Worm (Caenorhabditis elegans) whole organism, early embryonic: ENCODE results near the gene fbxa-42.

ENCODE experiments used
- B0310.2 ChIP-seq: sonication (generic microtip); optimal IDR thresholded peaks from 2 replicates; lab custom pipeline; 2016; ENCODE audit warnings: mild to moderate bottlenecking, missing genetic modification characterization, missing compliant biosample characterization
- F13C5.2 ChIP-seq: sonication (generic microtip); optimal IDR thresholded peaks from 2 replicates; lab custom pipeline; 2017; ENCODE audit warnings: mild to moderate bottlenecking, missing genetic modification characterization, inconsistent platforms, missing compliant biosample characterization
- aly-1 ChIP-seq: sonication (generic microtip); optimal IDR thresholded peaks from 2 replicates; lab custom pipeline; 2016; ENCODE audit warnings: missing genetic modification characterization, missing compliant biosample characterization
- ama-1 ChIP-seq: fragments of 150-350 bp; optimal IDR thresholded peaks from 2 replicates; lab custom pipeline; 2014
- ceh-13 ChIP-seq: fragments of 200-800 bp; sonication (Bioruptor generic); optimal IDR thresholded peaks from 2 replicates; lab custom pipeline; 2018; ENCODE audit warnings: mild to moderate bottlenecking, missing genetic modification characterization, missing compliant biosample characterization
- ceh-36 ChIP-seq: sonication (generic microtip); optimal IDR thresholded peaks from 2 replicates; lab custom pipeline; 2016; ENCODE audit warnings: missing genetic modification characterization, inconsistent platforms, missing compliant biosample characterization
- ets-7 ChIP-seq: sonication (generic microtip); optimal IDR thresholded peaks from 2 replicates; lab custom pipeline; 2016; ENCODE audit warnings: missing genotype, missing genetic modification characterization, missing compliant biosample characterization
- flt-1 ChIP-seq: fragments of 200-800 bp; sonication (Bioruptor generic); IDR thresholded peaks from 2 replicates; pipeline ENCODE4 v1.3.6; 2022; ENCODE audit warnings: missing genetic modification characterization, missing compliant biosample characterization
- hmbx-1 ChIP-seq: sonication (generic microtip); optimal IDR thresholded peaks from 2 replicates; lab custom pipeline; 2016; ENCODE audit warnings: mild to moderate bottlenecking, missing genetic modification characterization, missing compliant biosample characterization
- hmg-4 ChIP-seq: fragments of 200-800 bp; sonication (Bioruptor generic); optimal IDR thresholded peaks from 2 replicates; lab custom pipeline; 2018; ENCODE audit warnings: mild to moderate bottlenecking, missing genetic modification characterization, missing compliant biosample characterization
- hnd-1 ChIP-seq: sonication (generic microtip); optimal IDR thresholded peaks from 2 replicates; lab custom pipeline; 2016; ENCODE audit warnings: missing genetic modification characterization, missing compliant biosample characterization
- pes-1 ChIP-seq: fragments of 200-800 bp; sonication (Bioruptor generic); IDR thresholded peaks from 2 replicates; pipeline ENCODE4 v1.3.6; 2022; ENCODE audit warnings: missing genetic modification reagents, missing genetic modification characterization, missing compliant biosample characterization
- scrt-1 ChIP-seq: fragments of 200-800 bp; sonication (Bioruptor generic); IDR thresholded peaks from 2 replicates; pipeline ENCODE4 v1.3.6; 2022; ENCODE audit warnings: missing genetic modification characterization, missing compliant biosample characterization
- sea-1 ChIP-seq: fragments of 200-800 bp; sonication (Bioruptor generic); conservative IDR thresholded peaks from 2 replicates; pipeline ENCODE4 v1.3.6; 2022; ENCODE audit warnings: missing genetic modification characterization, missing compliant biosample characterization
- tbx-11 ChIP-seq: fragments of 200-800 bp; sonication (Bioruptor generic); IDR thresholded peaks from 2 replicates; pipeline ENCODE4 v1.3.6; 2022; ENCODE audit warnings: missing genetic modification characterization, missing compliant biosample characterization
- tbx-37 ChIP-seq: fragments of 200-800 bp; sonication (Bioruptor generic); conservative IDR thresholded peaks from 2 replicates; pipeline ENCODE4 v1.3.6; 2022; ENCODE audit warnings: missing genetic modification reagents, missing genetic modification characterization, missing compliant biosample characterization
- tra-4 ChIP-seq: sonication (generic microtip); optimal IDR thresholded peaks from 2 replicates; lab custom pipeline; 2017; ENCODE audit warnings: missing genetic modification characterization, missing compliant biosample characterization

The fbxa-42 gene

DNA sequence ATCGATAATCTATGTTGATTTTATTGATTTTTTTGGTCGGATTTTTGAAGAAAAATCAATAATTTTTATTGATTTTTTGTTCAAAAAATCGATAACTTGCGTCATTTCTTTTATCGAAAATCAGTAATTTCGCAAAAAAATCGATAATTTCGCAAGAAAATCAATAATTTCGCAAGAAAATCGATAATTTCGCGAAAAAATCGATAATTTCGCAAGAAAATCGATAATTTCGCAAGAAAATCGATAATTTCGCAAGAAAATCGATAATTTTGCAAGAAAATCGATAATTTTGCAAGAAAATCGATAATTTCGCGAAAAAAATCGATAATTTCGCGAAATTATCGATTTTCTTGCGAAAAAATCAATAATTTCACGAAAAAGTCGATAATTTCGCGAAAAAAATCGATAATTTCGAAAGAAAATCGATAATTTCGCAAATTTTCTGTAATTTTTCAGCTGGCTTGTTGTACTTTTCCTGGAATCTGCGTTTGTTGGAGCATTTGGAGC lies 22.1 kb upstream of the fbxa-42 start:
- TF ChIP-seq ceh-13 (no peak), tbx-11 (GFP tag; lab: Robert Waterston, UW) (no peak), hnd-1 (tag; lab: Kevin White, UChicago) (no peak), ama-1 (lab: Kevin White, UChicago) (no peak)

DNA sequence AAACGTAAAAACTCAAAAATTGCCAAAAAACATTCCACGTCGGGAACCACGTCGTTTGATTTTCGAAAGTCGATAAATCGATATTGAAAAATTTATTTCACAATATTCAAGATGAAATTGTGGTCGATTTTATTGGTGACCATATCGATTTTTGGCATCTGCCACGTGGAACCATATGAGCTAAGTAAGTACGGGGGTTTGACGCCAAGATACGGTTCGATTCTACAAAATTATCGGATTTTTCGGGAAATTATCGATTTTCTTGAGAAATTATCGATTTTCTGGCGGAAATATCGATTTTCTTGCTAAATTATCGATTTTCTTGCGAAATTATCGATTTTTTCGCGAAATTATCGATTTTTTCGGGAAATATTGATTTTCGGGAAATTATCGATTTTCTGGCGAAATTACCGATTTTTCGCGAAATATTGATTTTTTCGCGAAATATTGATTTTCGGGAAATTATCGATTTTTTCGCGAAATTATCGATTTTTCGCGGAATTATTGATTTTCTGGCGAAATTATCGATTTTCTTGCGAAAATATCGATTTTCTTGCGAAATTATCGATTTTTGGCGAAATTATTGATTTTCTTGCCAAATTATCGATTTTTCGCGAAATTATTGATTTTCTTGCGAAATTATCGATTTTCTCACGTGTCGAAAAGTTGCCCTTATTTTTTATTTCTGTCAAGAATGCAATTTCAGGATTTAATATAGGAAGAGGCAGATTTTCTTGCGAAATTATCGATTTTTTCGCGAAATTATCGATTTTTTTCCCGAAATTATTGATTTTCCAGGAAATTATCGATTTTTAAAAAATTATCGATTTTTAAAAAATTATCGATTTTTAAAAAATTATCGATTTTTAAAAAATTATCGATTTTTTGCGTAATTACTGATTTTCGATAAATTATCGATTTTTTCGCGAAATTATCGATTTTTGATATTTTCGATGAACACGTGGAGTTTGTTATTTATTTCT lies 21.0 kb upstream of the fbxa-42 start, which contains the start of gene Y54F10BM.3:
Gene Y54F10BM.3 (plus strand): TSS at position 51 of the 983 bp plus-strand sequence.
- TF ChIP-seq ceh-36 (tag; lab: Kevin White, UChicago) (no peak), F13C5.2 (no peak), sea-1 (GFP tag; lab: Robert Waterston, UW) (no peak), ceh-13 (no peak), hnd-1 (tag; lab: Kevin White, UChicago) (no peak), ets-7 (tag; lab: Kevin White, UChicago) (no peak), tbx-11 (GFP tag; lab: Robert Waterston, UW) (no peak), hmbx-1 (no peak), hmg-4 (GFP tag; lab: Kevin White, UChicago) (no peak), aly-1 (no peak), ama-1 (lab: Kevin White, UChicago) (no peak), pes-1 (no peak), tbx-37 (GFP tag; lab: Robert Waterston, UW) (no peak), scrt-1 (no peak), flt-1 (GFP tag; lab: Robert Waterston, UW) (no peak), B0310.2 (no peak), tra-4 (tag; lab: Kevin White, UChicago) (no peak)

DNA sequence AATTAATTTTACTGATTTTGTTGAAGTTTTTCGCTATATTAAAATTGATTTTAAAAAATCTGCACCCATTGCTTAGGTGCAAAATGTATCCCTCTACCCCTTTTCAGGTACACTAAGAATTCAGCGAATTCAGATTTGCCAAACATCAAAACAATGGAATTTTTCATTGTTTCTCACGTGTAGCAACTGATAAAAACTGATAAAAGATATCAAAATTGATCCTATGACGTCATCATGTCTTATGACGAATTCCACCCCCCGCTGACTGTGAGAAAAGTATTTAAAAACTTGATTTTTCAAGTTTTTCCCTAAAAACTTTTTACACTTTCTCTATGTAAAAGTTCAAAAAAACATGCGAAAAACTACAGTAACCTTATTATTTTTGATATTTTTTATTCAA lies 19.3 kb upstream of the fbxa-42 start, which contains the start of gene Y54F10BM.22:
Gene Y54F10BM.22 (plus strand): TSS at position 331 of the 400 bp plus-strand sequence.
- TF ChIP-seq ets-7 (tag; lab: Kevin White, UChicago) (no peak), ceh-13 (no peak), tbx-11 (GFP tag; lab: Robert Waterston, UW) (no peak)

DNA sequence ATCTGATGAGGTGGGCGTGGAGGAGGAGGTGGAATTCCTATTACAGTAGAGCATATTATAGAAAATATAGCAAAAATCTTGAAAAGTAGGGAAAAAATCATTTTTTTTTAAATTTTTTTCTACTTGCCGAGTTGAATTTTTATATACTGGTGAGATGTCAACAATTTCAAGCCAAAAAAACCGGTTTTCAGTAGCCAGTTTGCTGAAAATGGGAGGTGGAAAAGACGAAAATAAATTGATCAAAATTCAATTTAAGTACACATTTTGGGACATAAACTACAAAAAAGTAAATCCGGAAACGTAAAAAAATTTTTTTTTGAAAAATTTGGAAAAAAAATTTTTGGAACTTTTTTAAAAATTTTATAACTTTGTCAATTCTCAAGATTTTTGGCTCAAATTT lies 18.2 kb upstream of the fbxa-42 start, which contains the start of gene Y54F10BM.23:
Gene Y54F10BM.23 (minus strand): TSS at position 101 of the 400 bp plus-strand sequence.
- TF ChIP-seq hmbx-1 (no peak), tbx-11 (GFP tag; lab: Robert Waterston, UW) (no peak), ceh-13 (no peak), F13C5.2 (no peak), hmg-4 (GFP tag; lab: Kevin White, UChicago) (no peak), ets-7 (tag; lab: Kevin White, UChicago) (no peak)

- TF ChIP-seq hmbx-1 (no peak), F13C5.2 (no peak), ets-7 (tag; lab: Kevin White, UChicago) (no peak), scrt-1 (no peak), hmg-4 (GFP tag; lab: Kevin White, UChicago) (no peak), tbx-37 (GFP tag; lab: Robert Waterston, UW) (no peak), pes-1 (no peak), aly-1 (no peak), tbx-11 (GFP tag; lab: Robert Waterston, UW) (no peak), B0310.2 (no peak)
These were observed 15.6 kb upstream of the fbxa-42 start, which contains the start of gene Y54F10BM.21 for ce11 chrIII:2276842-2277241. TSS of gene Y54F10BM.21 (plus strand) at chrIII:2277142.

DNA sequence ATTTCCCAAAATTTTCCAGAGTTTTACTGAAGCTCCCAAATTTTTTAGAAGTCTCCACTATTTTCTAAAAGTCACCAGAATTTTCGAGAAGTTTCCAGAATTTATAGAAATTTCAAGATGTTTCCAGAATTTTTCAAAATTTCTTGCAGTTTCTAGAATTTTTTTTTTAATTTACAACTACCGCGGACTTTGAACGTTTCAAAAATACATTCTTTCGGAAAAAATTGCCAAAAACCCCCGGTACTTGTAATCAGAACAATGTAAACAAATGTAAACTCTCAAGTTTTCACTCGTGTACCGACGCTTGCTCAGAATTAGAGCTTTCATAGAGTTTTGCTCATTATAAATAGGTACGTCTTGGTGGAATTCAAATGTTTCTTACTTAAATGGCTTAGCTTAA lies 11.5 kb upstream of the fbxa-42 start, which contains the start of gene fbxa-39:
Gene fbxa-39 (plus strand): TSS at position 301 of the 400 bp plus-strand sequence.
- TF ChIP-seq tra-4 (tag; lab: Kevin White, UChicago) (no peak), B0310.2 (no peak), hmbx-1 (no peak), ceh-13 (no peak), sea-1 (GFP tag; lab: Robert Waterston, UW) (no peak), ets-7 (tag; lab: Kevin White, UChicago) (no peak), hnd-1 (tag; lab: Kevin White, UChicago) (no peak), aly-1 (no peak), hmg-4 (GFP tag; lab: Kevin White, UChicago) (no peak), ama-1 (lab: Kevin White, UChicago) (no peak), tbx-11 (GFP tag; lab: Robert Waterston, UW) (no peak), flt-1 (GFP tag; lab: Robert Waterston, UW) (no peak), F13C5.2 (no peak), scrt-1 (no peak), tbx-37 (GFP tag; lab: Robert Waterston, UW) (no peak), pes-1 (no peak), ceh-36 (tag; lab: Kevin White, UChicago) (no peak)

DNA sequence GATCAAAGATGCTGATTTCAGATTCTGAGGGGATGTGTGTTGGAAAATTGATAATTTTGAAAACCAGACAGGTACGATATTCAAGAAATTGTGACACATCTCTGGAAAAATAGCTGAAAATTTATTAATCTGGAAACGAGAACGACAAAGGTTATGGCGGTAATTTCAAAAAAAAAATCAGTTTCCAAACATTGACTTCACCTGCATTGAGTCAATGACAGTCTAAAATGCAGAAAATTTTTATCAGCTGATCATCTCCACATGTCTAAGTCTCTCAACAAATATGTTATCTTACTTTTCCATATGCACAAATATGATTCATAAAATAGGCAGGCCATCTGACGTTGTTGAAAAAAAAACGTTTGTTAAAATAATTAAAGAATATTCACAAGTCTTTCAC lies 10.8 kb upstream of the fbxa-42 start, which contains the start of gene fbxa-48:
Gene fbxa-48 (minus strand): TSS at position 101 of the 400 bp plus-strand sequence.
- TF ChIP-seq ets-7 (tag; lab: Kevin White, UChicago): no peak
- TF ChIP-seq ama-1 (lab: Kevin White, UChicago): no peak
- TF ChIP-seq F13C5.2: no peak
- TF ChIP-seq pes-1: no peak
- no peak for TF ChIP-seq hmbx-1
- TF ChIP-seq aly-1: no peak
